Worm (Caenorhabditis elegans) whole organism, L4/young adult: ENCODE data around the gene pie-1.

Experiments used
- dao-5 ChIP-seq: sonication (generic microtip); optimal IDR thresholded peaks from 2 replicates; lab custom pipeline; 2016; ENCODE audit warnings: missing genotype, missing genetic modification characterization, moderate library complexity, missing compliant biosample characterization
- him-1 ChIP-seq: sonication (generic microtip); optimal IDR thresholded peaks from 2 replicates; lab custom pipeline; 2016; ENCODE audit warnings: missing genotype, missing genetic modification reagents, missing genetic modification characterization, missing compliant biosample characterization

ce11 chrIII:12429579-12430084 lies 2.9 kb downstream of the pie-1 start, which contains the start of gene snr-6:
- TF ChIP-seq dao-5 (tag; lab: Kevin White, UChicago) (no peak), him-1 (tag; lab: Kevin White, UChicago) (no peak)
